Fruit fly (Drosophila melanogaster): ENCODE measurements around the gene pasha.

The pasha gene

dm6 chr3R:31616001-31616400 lies 1.8 kb upstream of the pasha start, which contains the start of the genes Mnat9 and CG1792 (continued):
- TF ChIP-seq NK7.1 (GFP tag; optimal IDR thresholded peaks at IDR 0.05) (peak; percentile 96), Taf1 (GFP tag; IDR thresholded peaks at IDR 0.05) (peak; percentile 98), kay (GFP tag; optimal IDR thresholded peaks at IDR 0.05) (peak; percentile 97), Hr51 (GFP tag; optimal IDR thresholded peaks at IDR 0.05) (peak; percentile 98), dimm (GFP tag; IDR thresholded peaks at IDR 0.05) (peak; percentile 98), zfh2 (GFP tag; optimal IDR thresholded peaks at IDR 0.05) (peak; percentile 99), CG3163 (GFP tag; optimal IDR thresholded peaks at IDR 0.05) (peak; percentile 88), CG3407 (GFP tag; optimal IDR thresholded peaks at IDR 0.05) (peak; percentile 95), CG7271 (tag; optimal IDR thresholded peaks at IDR 0.05) (peak; percentile 93), pros (GFP tag; optimal IDR thresholded peaks at IDR 0.05) (no peak), Med (GFP tag) (peak; percentile 100), CG4282 (GFP tag; optimal IDR thresholded peaks at IDR 0.05) (peak; percentile 97), CG12942 (GFP tag; optimal IDR thresholded peaks at IDR 0.05) (peak; percentile 99), Hmx (GFP tag; optimal IDR thresholded peaks at IDR 0.05) (peak; percentile 97), CG6854 (GFP tag; optimal IDR thresholded peaks at IDR 0.05) (peak; percentile 94), CG11695 (GFP tag; IDR thresholded peaks at IDR 0.05) (peak; percentile 98), CG5953 (GFP tag; IDR thresholded peaks at IDR 0.05) (peak; percentile 98), CG11560 (tag; IDR thresholded peaks at IDR 0.05) (peak; percentile 92), jigr1 (GFP tag; IDR thresholded peaks at IDR 0.05) (peak; percentile 94), slou (GFP tag; optimal IDR thresholded peaks at IDR 0.05) (peak; percentile 97), al (GFP tag; IDR thresholded peaks at IDR 0.05) (peak; percentile 99), NFAT (GFP tag; IDR thresholded peaks at IDR 0.05) (peak; percentile 99), CG9817 (tag; optimal IDR thresholded peaks at IDR 0.05) (peak; percentile 98), CG9727 (GFP tag; optimal IDR thresholded peaks at IDR 0.05) (peak; percentile 98), CG17328 (GFP tag; IDR thresholded peaks at IDR 0.05) (peak; percentile 99), sr (GFP tag; IDR thresholded peaks at IDR 0.05) (peak; percentile 98), HmgD (GFP tag; optimal IDR thresholded peaks at IDR 0.05) (peak; percentile 98), sens (GFP tag) (peak; percentile 100), CG3995 (GFP tag; optimal IDR thresholded peaks at IDR 0.05) (peak; percentile 84), Ravus (GFP tag; IDR thresholded peaks at IDR 0.05) (peak; percentile 94), CG4424 (GFP tag; optimal IDR thresholded peaks at IDR 0.05) (peak; percentile 99), CG32772 (GFP tag; IDR thresholded peaks at IDR 0.05) (peak; percentile 99), CG34224 (GFP tag; IDR thresholded peaks at IDR 0.05; ENCODE audit: partially characterized antibody) (peak; percentile 58), yki (optimal IDR thresholded peaks at IDR 0.05) (no peak), CG10979 (tag; optimal IDR thresholded peaks at IDR 0.05) (peak; percentile 97), gsb (GFP tag; IDR thresholded peaks at IDR 0.05) (peak; percentile 98), btn (GFP tag; optimal IDR thresholded peaks at IDR 0.05) (peak; percentile 95), hkb (optimal IDR thresholded peaks at IDR 0.05) (no peak), hkb (GFP tag; IDR thresholded peaks at IDR 0.05) (peak; percentile 99), run (tag; optimal IDR thresholded peaks at IDR 0.05) (peak; percentile 91), oc (tag; optimal IDR thresholded peaks at IDR 0.05) (peak; percentile 98), sob (GFP tag; IDR thresholded peaks at IDR 0.05) (peak; percentile 100), CG17912 (GFP tag; optimal IDR thresholded peaks at IDR 0.05) (peak; percentile 95), dati (GFP tag; IDR thresholded peaks at IDR 0.05) (peak; percentile 99), tna (GFP tag; IDR thresholded peaks at IDR 0.05; ENCODE audit: partially characterized antibody) (no peak), CG31388 (GFP tag; optimal IDR thresholded peaks at IDR 0.05) (peak; percentile 97), CG4360 (GFP tag; IDR thresholded peaks at IDR 0.05) (peak; percentile 88), cas (GFP tag; IDR thresholded peaks at IDR 0.05) (peak; percentile 98), MBD-R2 (GFP tag; IDR thresholded peaks at IDR 0.05) (peak; percentile 100), CG10654 (GFP tag; optimal IDR thresholded peaks at IDR 0.05) (peak; percentile 99), ac (GFP tag; optimal IDR thresholded peaks at IDR 0.05) (peak; percentile 78), kni (GFP tag; optimal IDR thresholded peaks at IDR 0.05) (peak; percentile 73), Oaz (GFP tag; IDR thresholded peaks at IDR 0.05) (peak; percentile 99)

Data from whole organism, embryonic.